Worm (Caenorhabditis elegans) whole organism, L2 larva: ENCODE results near the gene T11F9.22.

Experiments used
- ama-1 ChIP-seq: fragments of 150-350 bp; optimal IDR thresholded peaks from 2 replicates; lab custom pipeline; 2018; ENCODE audit warnings: inconsistent platforms
- elt-3 ChIP-seq: sonication (generic microtip); optimal IDR thresholded peaks from 2 replicates; lab custom pipeline; 2017; ENCODE audit warnings: missing biosample characterization, missing genetic modification characterization
- fos-1 ChIP-seq: fragments of 150-350 bp; optimal IDR thresholded peaks from 2 replicates; lab custom pipeline; 2014; ENCODE audit warnings: missing biosample characterization, missing genetic modification characterization
- lin-39 ChIP-seq: fragments of 150-350 bp; optimal IDR thresholded peaks from 2 replicates; lab custom pipeline; 2014; ENCODE audit warnings: missing biosample characterization, missing genetic modification reagents, missing genetic modification characterization
- nhr-25 ChIP-seq: fragments of 150-350 bp; sonication (generic microtip); optimal IDR thresholded peaks from 3 replicates; lab custom pipeline; 2014; ENCODE audit warnings: missing biosample characterization, missing genetic modification characterization
- nhr-6 ChIP-seq: fragments of 150-350 bp; optimal IDR thresholded peaks from 2 replicates; lab custom pipeline; 2014; ENCODE audit warnings: missing biosample characterization, missing genetic modification characterization
- peb-1 ChIP-seq: fragments of 150-350 bp; optimal IDR thresholded peaks from 2 replicates; lab custom pipeline; 2014; ENCODE audit warnings: missing biosample characterization, missing genetic modification characterization
- unc-62 ChIP-seq: fragments of 150-350 bp; optimal IDR thresholded peaks from 2 replicates; lab custom pipeline; 2014; ENCODE audit warnings: missing biosample characterization, missing genetic modification reagents, missing genetic modification characterization
- ztf-4 ChIP-seq: fragments of 150-350 bp; optimal IDR thresholded peaks from 2 replicates; lab custom pipeline; 2014; ENCODE audit warnings: missing biosample characterization, missing genetic modification characterization

DNA sequence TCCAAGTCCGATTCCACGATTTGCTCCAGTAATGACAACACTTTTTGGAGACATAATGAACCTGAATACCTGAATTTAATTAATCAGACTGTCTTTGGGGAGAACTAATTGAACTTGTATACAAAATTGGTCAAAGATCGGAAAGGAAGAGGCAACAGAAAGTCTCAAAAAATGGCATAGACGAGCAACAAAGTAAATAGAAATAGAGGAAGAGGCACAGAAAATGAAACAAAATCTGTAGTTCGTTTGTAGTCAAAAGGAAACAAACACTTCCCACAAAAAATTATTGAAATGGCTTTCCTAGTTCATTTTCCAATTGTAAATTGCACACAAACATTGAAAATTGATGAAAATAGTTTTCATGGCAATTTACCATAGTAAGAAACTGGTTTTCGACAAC, 35.2 kb downstream of the T11F9.22 start, which contains the start of gene C55A6.6:
- TF ChIP-seq nhr-6 (no peak), lin-39 (tag; lab: Kevin White, UChicago) (no peak), ama-1 (no peak), fos-1 (no peak), nhr-25 (tag; lab: Kevin White, UChicago) (no peak), ztf-4 (no peak), peb-1 (tag; lab: Kevin White, UChicago) (no peak), unc-62 (GFP tag; lab: Kevin White, UChicago) (no peak), elt-3 (no peak)
